Fruit fly (Drosophila melanogaster): ENCODE results near the gene raskol.

Gene raskol

DNA sequence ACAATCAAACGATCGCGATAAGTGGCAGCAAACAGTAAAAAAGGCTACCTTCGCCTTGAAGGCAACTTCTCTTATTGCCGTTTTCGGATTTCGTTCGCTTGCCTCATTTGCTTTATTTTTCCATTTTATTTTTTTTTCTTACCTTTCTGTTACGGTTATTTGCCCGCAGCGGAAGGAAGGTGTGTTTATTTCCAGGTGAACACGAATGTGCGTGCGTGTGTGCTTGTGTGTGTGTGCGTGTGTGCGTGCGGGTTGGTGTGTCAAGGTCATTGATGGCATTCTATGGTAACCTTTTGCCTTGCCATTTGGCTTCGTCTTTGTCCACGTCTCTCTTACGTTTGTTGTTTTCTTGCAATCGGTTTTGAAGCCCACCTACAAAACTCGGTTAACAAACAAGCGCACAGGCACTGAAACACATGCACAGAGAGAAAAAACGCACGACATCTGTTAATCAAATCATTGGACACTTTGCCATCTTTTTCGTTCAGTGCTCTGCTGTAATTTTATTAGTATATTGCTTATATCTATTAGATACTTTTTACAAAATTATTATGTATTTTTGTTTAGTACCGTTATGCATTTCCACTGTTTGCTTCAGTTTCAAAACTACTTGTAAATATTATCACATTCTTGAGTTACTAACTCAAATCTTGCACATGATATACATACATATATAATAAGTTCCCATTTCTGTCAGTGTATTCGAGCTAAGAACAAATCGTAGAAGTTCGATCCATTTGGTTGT, 3.2 kb downstream of the raskol start (continued):
- TF ChIP-seq CG3407 (GFP tag; optimal IDR thresholded peaks at IDR 0.05) = no peak
- peak; percentile 65 for TF ChIP-seq CG30403 (GFP tag; optimal IDR thresholded peaks at IDR 0.05)
- TF ChIP-seq CG11723 (GFP tag; optimal IDR thresholded peaks at IDR 0.05) = peak; percentile 31
- TF ChIP-seq gsb (GFP tag; IDR thresholded peaks at IDR 0.05) = peak; percentile 26; the same call in 1 of the 2 replicates
- no peak for TF ChIP-seq nom (GFP tag; optimal IDR thresholded peaks at IDR 0.05)
- no peak for TF ChIP-seq tx (GFP tag; optimal IDR thresholded peaks at IDR 0.05)
- TF ChIP-seq CG1233 (GFP tag; optimal IDR thresholded peaks at IDR 0.05) = peak; percentile 38
- peak in 1 of 3 experiments; percentile 78 for TF ChIP-seq lola (GFP tag; optimal IDR thresholded peaks at IDR 0.05)
- TF ChIP-seq CG31441 (GFP tag; IDR thresholded peaks at IDR 0.05) = peak; percentile 87
- no peak for TF ChIP-seq Dll (GFP tag; IDR thresholded peaks at IDR 0.05; ENCODE audit: partially characterized antibody)
- TF ChIP-seq CG33213 (GFP tag; optimal IDR thresholded peaks at IDR 0.05) = no peak
- no peak for TF ChIP-seq Camta (GFP tag; optimal IDR thresholded peaks at IDR 0.05)
- peak; percentile 53 for TF ChIP-seq CG1024 (GFP tag; IDR thresholded peaks at IDR 0.05)
- TF ChIP-seq CG18262 (tag; optimal IDR thresholded peaks at IDR 0.05) = peak; percentile 84
- peak; percentile 60 for TF ChIP-seq tap (tag; optimal IDR thresholded peaks at IDR 0.05)
- no peak for TF ChIP-seq CG12744 (GFP tag; optimal IDR thresholded peaks at IDR 0.05)
- peak; percentile 29; the same call in 2 of the 3 replicates for TF ChIP-seq row (GFP tag; IDR thresholded peaks at IDR 0.05)
- peak; percentile 44 for TF ChIP-seq bcd (GFP tag; optimal IDR thresholded peaks at IDR 0.05)
- TF ChIP-seq dm (GFP tag; optimal IDR thresholded peaks at IDR 0.05) = no peak
- no peak for TF ChIP-seq Bgb (GFP tag; IDR thresholded peaks at IDR 0.05; ENCODE audit: partially characterized antibody)
- TF ChIP-seq crp (GFP tag; optimal IDR thresholded peaks at IDR 0.05) = no peak
- TF ChIP-seq aop (GFP tag; IDR thresholded peaks at IDR 0.05) = no peak
- 0 out of 2 replicates have a peak, but pooled peaks have one; percentile 6 for TF ChIP-seq al (GFP tag; IDR thresholded peaks at IDR 0.05)
- TF ChIP-seq kay (GFP tag; optimal IDR thresholded peaks at IDR 0.05) = no peak
- TF ChIP-seq ham (GFP tag; IDR thresholded peaks at IDR 0.05) = no peak
- no peak for TF ChIP-seq prd (optimal IDR thresholded peaks at IDR 0.05)
- peak; percentile 65 for TF ChIP-seq prd (GFP tag; IDR thresholded peaks at IDR 0.05)
- no peak for TF ChIP-seq mam (GFP tag; optimal IDR thresholded peaks at IDR 0.05)
- TF ChIP-seq Lim3 (GFP tag; IDR thresholded peaks at IDR 0.05) = no peak
- TF ChIP-seq chn (GFP tag; optimal IDR thresholded peaks at IDR 0.05) = peak; percentile 1
- no peak for TF ChIP-seq en (GFP tag; optimal IDR thresholded peaks at IDR 0.05)
- no peak for TF ChIP-seq tna (GFP tag; IDR thresholded peaks at IDR 0.05; ENCODE audit: partially characterized antibody)
- no peak for TF ChIP-seq hb (GFP tag; IDR thresholded peaks at IDR 0.05; ENCODE audit: partially characterized antibody)
- no peak for TF ChIP-seq bowl (GFP tag; IDR thresholded peaks at IDR 0.05)
- TF ChIP-seq toy (GFP tag; IDR thresholded peaks at IDR 0.05) = no peak
- peak; percentile 35 for TF ChIP-seq org-1 (GFP tag; optimal IDR thresholded peaks at IDR 0.05)
- TF ChIP-seq CG14860 (GFP tag; IDR thresholded peaks at IDR 0.05; ENCODE audit: partially characterized antibody) = no peak
- peak; percentile 58 for TF ChIP-seq dmrt11E (tag; optimal IDR thresholded peaks at IDR 0.05)
- TF ChIP-seq HmgZ (tag; optimal IDR thresholded peaks at IDR 0.05) = no peak
- peak; percentile 29; the same call in 1 of the 2 replicates for TF ChIP-seq E2f1 (GFP tag; IDR thresholded peaks at IDR 0.05)
- TF ChIP-seq inv (GFP tag; IDR thresholded peaks at IDR 0.05; ENCODE audit: partially characterized antibody) = no peak
- peak; percentile 76 for TF ChIP-seq CG10267 (tag; optimal IDR thresholded peaks at IDR 0.05)
- TF ChIP-seq Side (GFP tag; optimal IDR thresholded peaks at IDR 0.05) = no peak
- peak; percentile 57 for TF ChIP-seq PHDP (tag; optimal IDR thresholded peaks at IDR 0.05)
- TF ChIP-seq pita (GFP tag; optimal IDR thresholded peaks at IDR 0.05) = no peak
- peak; percentile 9; the same call in 1 of the 2 replicates for TF ChIP-seq onecut (GFP tag; IDR thresholded peaks at IDR 0.05)
- peak; percentile 47 for TF ChIP-seq Ssrp (tag; optimal IDR thresholded peaks at IDR 0.05)
- peak; percentile 47 for TF ChIP-seq CG12391 (tag; optimal IDR thresholded peaks at IDR 0.05)
- no peak for TF ChIP-seq shn (GFP tag; optimal IDR thresholded peaks at IDR 0.05)
